Worm (Caenorhabditis elegans) whole organism, young adult: ENCODE results near the gene srh-283.

Experiments
- B0336.3 ChIP-seq: fragments of 200-800 bp; sonication (Bioruptor generic); IDR thresholded peaks from 2 replicates; pipeline ENCODE4 v1.3.6; 2022; ENCODE audit warnings: missing genetic modification characterization, missing compliant biosample characterization
- C06A6.2 ChIP-seq: fragments of 200-800 bp; sonication (Bioruptor generic); conservative IDR thresholded peaks from 2 replicates; pipeline ENCODE4 v1.3.6; 2022; ENCODE audit warnings: missing genetic modification characterization, missing compliant biosample characterization
- D2030.7 ChIP-seq: fragments of 200-800 bp; sonication (Bioruptor generic); IDR thresholded peaks from 2 replicates; pipeline ENCODE4 v1.3.6; 2022; ENCODE audit warnings: missing genetic modification reagents, missing genetic modification characterization, missing compliant biosample characterization
- F57A8.1 ChIP-seq: fragments of 200-800 bp; sonication (Bioruptor generic); optimal IDR thresholded peaks from 2 replicates; lab custom pipeline; 2018; ENCODE audit warnings: mild to moderate bottlenecking, missing genetic modification characterization, moderate library complexity, missing compliant biosample characterization
- K12H6.12 ChIP-seq: fragments of 200-800 bp; sonication (Bioruptor generic); optimal IDR thresholded peaks from 2 replicates; lab custom pipeline; 2018; ENCODE audit warnings: mild to moderate bottlenecking, missing genetic modification characterization, missing compliant biosample characterization
- Y53G8AR.9 ChIP-seq: fragments of 200-800 bp; sonication (Bioruptor generic); conservative IDR thresholded peaks from 2 replicates; pipeline ENCODE4 v1.3.6; 2022; ENCODE audit warnings: missing genetic modification reagents, missing genetic modification characterization, missing compliant biosample characterization
- Y56A3A.18 ChIP-seq: fragments of 200-800 bp; sonication (Bioruptor generic); IDR thresholded peaks from 2 replicates; pipeline ENCODE4 v1.3.6; 2022; ENCODE audit warnings: missing genetic modification reagents, missing genetic modification characterization, missing compliant biosample characterization
- Y95B8A.8 ChIP-seq: fragments of 200-800 bp; sonication (Bioruptor generic); IDR thresholded peaks from 2 replicates; pipeline ENCODE4 v1.3.6; 2022; ENCODE audit warnings: missing genetic modification reagents, missing genetic modification characterization, missing compliant biosample characterization
- akir-1 ChIP-seq: fragments of 200-800 bp; sonication (Bioruptor generic); optimal IDR thresholded peaks from 2 replicates; lab custom pipeline; 2018; ENCODE audit warnings: mild to moderate bottlenecking, missing genetic modification characterization, moderate library complexity, missing compliant biosample characterization
- aptf-3 ChIP-seq: fragments of 200-800 bp; sonication (Bioruptor generic); IDR thresholded peaks from 2 replicates; pipeline ENCODE4 v1.3.6; 2022; ENCODE audit warnings: missing genetic modification characterization, missing compliant biosample characterization
- atf-7 ChIP-seq: sonication (generic microtip); optimal IDR thresholded peaks from 2 replicates; lab custom pipeline; 2017; ENCODE audit warnings: mild to moderate bottlenecking, missing genetic modification characterization, missing compliant biosample characterization
- attf-5 ChIP-seq: fragments of 200-800 bp; sonication (Bioruptor generic); optimal IDR thresholded peaks from 2 replicates; lab custom pipeline; 2018; ENCODE audit warnings: mild to moderate bottlenecking, missing genetic modification characterization, missing compliant biosample characterization
- bed-1 ChIP-seq: fragments of 200-800 bp; sonication (Bioruptor generic); IDR thresholded peaks from 2 replicates; pipeline ENCODE4 v1.3.6; 2022; ENCODE audit warnings: missing genetic modification reagents, missing genetic modification characterization, missing compliant biosample characterization
- ccch-3 ChIP-seq: fragments of 200-800 bp; sonication (Bioruptor generic); optimal IDR thresholded peaks from 2 replicates; lab custom pipeline; 2018; ENCODE audit warnings: mild to moderate bottlenecking, missing genetic modification characterization, missing compliant biosample characterization
- cebp-1 ChIP-seq, 2 experiments: fragments of 200-800 bp in 1 of 2; sonication (Bioruptor generic) in 1 of 2; sonication (generic microtip) in 1 of 2; IDR thresholded peaks in 1 of 2; optimal IDR thresholded peaks in 1 of 2; 2 replicates each; pipeline versions ENCODE4 v1.3.6 to Lab custom; 2017 to 2022; ENCODE audit warnings: missing compliant biosample characterization in 2 of 2, missing genetic modification characterization in 2 of 2, mild to moderate bottlenecking in 1 of 2, missing genetic modification reagents in 1 of 2, moderate library complexity in 1 of 2
- ceh-58 ChIP-seq: fragments of 200-800 bp; sonication (Bioruptor generic); IDR thresholded peaks from 2 replicates; pipeline ENCODE4 v1.3.6; 2022; ENCODE audit warnings: missing genetic modification characterization, missing compliant biosample characterization
- chd-7 ChIP-seq: sonication (generic microtip); optimal IDR thresholded peaks from 2 replicates; lab custom pipeline; 2016; ENCODE audit warnings: mild to moderate bottlenecking, missing genetic modification characterization, moderate library complexity, missing compliant biosample characterization
- die-1 ChIP-seq: sonication (generic microtip); optimal IDR thresholded peaks from 2 replicates; lab custom pipeline; 2016; ENCODE audit warnings: missing genotype, mild to moderate bottlenecking, missing genetic modification characterization, missing compliant biosample characterization
- dox-1 ChIP-seq: fragments of 200-800 bp; sonication (Bioruptor generic); IDR thresholded peaks from 2 replicates; pipeline ENCODE4 v1.3.6; 2022; ENCODE audit warnings: missing genetic modification reagents, missing genetic modification characterization, missing compliant biosample characterization
- dpl-1 ChIP-seq: fragments of 150-350 bp; optimal IDR thresholded peaks from 2 replicates; lab custom pipeline; 2014; ENCODE audit warnings: missing biosample characterization, missing genetic modification reagents, missing genetic modification characterization
- egl-44 ChIP-seq: fragments of 200-800 bp; sonication (Bioruptor generic); IDR thresholded peaks from 2 replicates; pipeline ENCODE4 v1.3.6; 2022; ENCODE audit warnings: missing genetic modification reagents, missing genetic modification characterization, missing compliant biosample characterization
- fkh-3 ChIP-seq: sonication (generic microtip); optimal IDR thresholded peaks from 2 replicates; lab custom pipeline; 2016; ENCODE audit warnings: mild to moderate bottlenecking, missing genetic modification characterization, missing compliant biosample characterization
- hrde-1 ChIP-seq: sonication (generic microtip); optimal IDR thresholded peaks from 2 replicates; lab custom pipeline; 2016; ENCODE audit warnings: missing genetic modification characterization, mild to moderate bottlenecking, missing compliant biosample characterization, moderate library complexity, missing genotype, missing genetic modification reagents, borderline replicate concordance
- lag-1 ChIP-seq: fragments of 200-800 bp; sonication (Bioruptor generic); IDR thresholded peaks from 2 replicates; pipeline ENCODE4 v1.3.6; 2022; ENCODE audit warnings: missing genetic modification reagents, missing genetic modification characterization, missing compliant biosample characterization
- lin-26 ChIP-seq: fragments of 200-800 bp; sonication (Bioruptor generic); IDR thresholded peaks from 2 replicates; pipeline ENCODE4 v1.3.6; 2022; ENCODE audit warnings: missing genetic modification reagents, missing genetic modification characterization, missing compliant biosample characterization
- lin-40 ChIP-seq: sonication (generic microtip); optimal IDR thresholded peaks from 2 replicates; lab custom pipeline; 2016; ENCODE audit warnings: missing genetic modification characterization, mild to moderate bottlenecking, missing compliant biosample characterization, missing genotype, missing genetic modification reagents
- madf-10 ChIP-seq: sonication (generic microtip); optimal IDR thresholded peaks from 2 replicates; lab custom pipeline; 2016; ENCODE audit warnings: mild to moderate bottlenecking, missing genetic modification characterization, missing compliant biosample characterization
- madf-3 ChIP-seq: fragments of 200-800 bp; sonication (Bioruptor generic); IDR thresholded peaks from 2 replicates; pipeline ENCODE4 v1.3.6; 2022; ENCODE audit warnings: missing genetic modification reagents, missing genetic modification characterization, missing compliant biosample characterization
- mxl-1 ChIP-seq: sonication (generic microtip); optimal IDR thresholded peaks from 2 replicates; lab custom pipeline; 2016; ENCODE audit warnings: missing genetic modification characterization, missing compliant biosample characterization
- nhr-27 ChIP-seq: fragments of 200-800 bp; sonication (Bioruptor generic); optimal IDR thresholded peaks from 2 replicates; lab custom pipeline; 2018; ENCODE audit warnings: mild to moderate bottlenecking, missing genetic modification characterization, moderate library complexity, missing compliant biosample characterization
- nhr-80 ChIP-seq: sonication (generic microtip); optimal IDR thresholded peaks from 2 replicates; lab custom pipeline; 2016; ENCODE audit warnings: missing genetic modification characterization, missing compliant biosample characterization
- rpc-1 ChIP-seq, 2 experiments: fragments of 150-350 bp in 1 of 2; sonication (generic microtip) in 1 of 2; optimal IDR thresholded peaks; 2 replicates each; lab custom pipeline; 2014 to 2018; ENCODE audit warnings: missing biosample characterization in 1 of 2, missing genetic modification characterization in 1 of 2, missing genetic modification reagents in 1 of 2, missing genotype in 1 of 2
- sdz-38 ChIP-seq: sonication (generic microtip); optimal IDR thresholded peaks from 2 replicates; lab custom pipeline; 2016; ENCODE audit warnings: missing genotype, missing genetic modification characterization, missing compliant biosample characterization
- sea-2 ChIP-seq: fragments of 200-800 bp; sonication (Bioruptor generic); IDR thresholded peaks from 2 replicates; pipeline ENCODE4 v1.3.6; 2022; ENCODE audit warnings: missing genetic modification characterization, missing compliant biosample characterization
- snpc-1.3 ChIP-seq: sonication (generic microtip); optimal IDR thresholded peaks from 2 replicates; lab custom pipeline; 2017; ENCODE audit warnings: missing genetic modification characterization, mild to moderate bottlenecking, missing compliant biosample characterization, antibody characterized with exemption, moderate library complexity, missing genotype, missing genetic modification reagents; ENCODE audit not compliant: insufficient read depth
- snpc-4 ChIP-seq, 5 experiments: fragments of 150-350 bp in 1 of 5; sonication (generic microtip) in 4 of 5; optimal IDR thresholded peaks; 2 replicates each; lab custom pipeline; 2014 to 2018; ENCODE audit warnings: missing genetic modification characterization in 5 of 5, missing biosample characterization in 3 of 5, antibody characterized with exemption in 2 of 5, mild to moderate bottlenecking in 2 of 5, missing compliant biosample characterization in 2 of 5, missing genotype in 2 of 5, moderate library complexity in 2 of 5, missing genetic modification reagents in 1 of 5
- somi-1 ChIP-seq: fragments of 200-800 bp; sonication (Bioruptor generic); optimal IDR thresholded peaks from 2 replicates; lab custom pipeline; 2018; ENCODE audit warnings: mild to moderate bottlenecking, missing genetic modification characterization, missing compliant biosample characterization
- sptf-2 ChIP-seq: fragments of 200-800 bp; sonication (Bioruptor generic); optimal IDR thresholded peaks from 2 replicates; lab custom pipeline; 2018; ENCODE audit warnings: mild to moderate bottlenecking, missing genetic modification characterization, missing compliant biosample characterization
- tbp1 ChIP-seq: fragments of 200-800 bp; sonication (Bioruptor generic); optimal IDR thresholded peaks from 2 replicates; lab custom pipeline; 2018; ENCODE audit warnings: mild to moderate bottlenecking, missing genetic modification characterization, missing compliant biosample characterization
- unc-130 ChIP-seq: sonication (generic microtip); optimal IDR thresholded peaks from 2 replicates; lab custom pipeline; 2016; ENCODE audit warnings: missing genetic modification reagents, missing genetic modification characterization, missing compliant biosample characterization
- ztf-6 ChIP-seq: fragments of 200-800 bp; sonication (Bioruptor generic); IDR thresholded peaks from 2 replicates; pipeline ENCODE4 v1.3.6; 2022; ENCODE audit warnings: missing genetic modification reagents, missing genetic modification characterization, missing compliant biosample characterization

srh-283 gene

DNA sequence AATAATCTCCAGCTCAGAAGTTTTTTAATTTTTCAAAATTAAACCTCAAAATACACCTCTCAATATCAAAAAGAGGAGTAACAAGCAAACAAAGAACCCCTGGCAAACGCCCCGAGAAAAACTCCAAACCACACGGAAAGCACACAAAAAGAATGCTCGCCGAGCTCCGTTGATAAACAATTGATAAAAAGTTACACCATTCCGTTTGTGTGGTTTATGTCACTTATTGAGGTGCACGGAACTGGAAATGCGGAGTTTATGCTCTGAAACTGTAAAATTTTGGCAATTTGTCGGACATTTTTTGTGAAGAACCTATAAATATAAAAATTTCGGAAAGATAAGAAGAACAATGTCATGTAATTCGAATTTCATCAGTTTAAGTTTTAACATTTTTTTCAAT lies 12.8 kb upstream of the srh-283 start (continued):
- no peak for TF ChIP-seq madf-3 (GFP tag; lab: Robert Waterston, UW)
- TF ChIP-seq Y95B8A.8 (GFP tag; lab: Robert Waterston, UW) = no peak
- TF ChIP-seq somi-1 (GFP tag; lab: Kevin White, UChicago) = no peak
- no peak for TF ChIP-seq madf-10 (tag; lab: Kevin White, UChicago)
- no peak for TF ChIP-seq fkh-3 (tag; lab: Kevin White, UChicago)
- TF ChIP-seq hrde-1 (tag; lab: Kevin White, UChicago) = no peak
- 0 out of 2 replicates have a peak, but pooled peaks have one; percentile 12 for TF ChIP-seq dox-1 (GFP tag; lab: Robert Waterston, UW)
- no peak for TF ChIP-seq sptf-2 (GFP tag; lab: Kevin White, UChicago)
- TF ChIP-seq egl-44 (GFP tag; lab: Robert Waterston, UW) = no peak
- TF ChIP-seq lin-26 = no peak
- TF ChIP-seq atf-7 (tag; lab: Kevin White, UChicago) = no peak
- TF ChIP-seq cebp-1 (GFP tag; IDR thresholded peaks at IDR 0.05; lab: Robert Waterston, UW) = no peak
- peak; percentile 37 for TF ChIP-seq cebp-1 (tag; optimal IDR thresholded peaks at IDR 0.05; lab: Kevin White, UChicago)
- TF ChIP-seq lag-1 = no peak
- peak; percentile 0 for TF ChIP-seq tbp1 (GFP tag; lab: Kevin White, UChicago)
- no peak for TF ChIP-seq F57A8.1 (GFP tag; lab: Kevin White, UChicago)
- no peak for TF ChIP-seq attf-5 (GFP tag; lab: Kevin White, UChicago)
- TF ChIP-seq snpc-4 (GFP tag; optimal IDR thresholded peaks at IDR 0.05; lab: Kevin White, UChicago) = no peak
- peak in 1 of 4 experiments; percentile 14 for TF ChIP-seq snpc-4 (tag; optimal IDR thresholded peaks at IDR 0.05; lab: Kevin White, UChicago)
- TF ChIP-seq Y53G8AR.9 (GFP tag; lab: Robert Waterston, UW) = no peak
- TF ChIP-seq nhr-27 (tag; lab: Kevin White, UChicago) = no peak
- no peak for TF ChIP-seq sea-2 (GFP tag; lab: Robert Waterston, UW)
- TF ChIP-seq aptf-3 (GFP tag; lab: Robert Waterston, UW) = no peak

DNA sequence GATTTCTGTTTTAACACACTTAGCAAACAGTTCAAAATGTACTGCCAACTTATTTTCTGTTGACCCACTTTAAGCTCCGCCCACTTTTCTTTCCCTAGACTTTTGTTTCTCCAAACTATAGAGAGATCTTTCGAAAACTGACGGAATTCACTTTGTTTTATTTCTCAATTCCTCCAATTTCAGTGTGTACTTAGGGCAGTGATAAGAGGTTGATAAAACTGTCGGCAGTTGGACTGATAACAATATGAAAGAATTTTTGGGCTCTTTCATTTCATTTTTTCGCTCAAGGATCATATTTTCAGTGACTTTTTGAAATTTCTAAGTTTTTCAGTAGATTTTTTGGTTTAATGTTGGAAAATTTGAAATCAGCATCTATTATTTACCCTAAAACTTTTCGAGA lies 10.1 kb upstream of the srh-283 start:
- TF ChIP-seq dpl-1 (GFP tag; lab: Kevin White, UChicago) (no peak), nhr-80 (tag; lab: Kevin White, UChicago) (peak; percentile 31)
- TF ChIP-seq, all 124 proteins: peak for 1

DNA sequence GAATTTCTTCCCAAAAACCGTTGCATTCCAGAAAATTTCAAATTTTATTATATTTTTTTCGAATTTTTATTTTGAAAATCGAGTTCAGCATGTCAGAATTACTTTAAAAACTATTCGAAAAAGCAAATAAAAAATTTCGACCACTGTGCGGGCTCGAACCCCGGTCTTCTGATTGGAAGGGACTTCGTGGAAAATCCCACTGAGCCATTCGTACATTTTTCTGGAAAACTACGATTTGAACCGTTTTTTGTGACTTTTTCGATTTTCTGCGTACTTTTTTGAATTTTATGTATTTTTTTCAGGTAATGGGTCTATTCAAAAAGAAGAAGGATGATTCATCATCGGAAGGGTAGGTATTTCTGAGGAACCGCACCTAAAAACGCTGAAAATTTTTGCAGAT lies 9.6 kb upstream of the srh-283 start, which contains the start of gene pgp-9:
pgp-9 (plus strand) TSS at position 301 of the 400 bp plus-strand sequence.
- TF ChIP-seq aptf-3 (GFP tag; lab: Robert Waterston, UW) = no peak
- TF ChIP-seq snpc-4 (GFP tag; optimal IDR thresholded peaks at IDR 0.05; lab: Kevin White, UChicago) = no peak
- TF ChIP-seq snpc-4 (tag; optimal IDR thresholded peaks at IDR 0.05; lab: Kevin White, UChicago) = no peak
- no peak for TF ChIP-seq rpc-1 (optimal IDR thresholded peaks at IDR 0.05; lab: Kevin White, UChicago)
- no peak for TF ChIP-seq rpc-1 (tag; optimal IDR thresholded peaks at IDR 0.05; lab: Kevin White, UChicago)
- no peak for TF ChIP-seq K12H6.12 (tag; lab: Kevin White, UChicago)
- no peak for TF ChIP-seq ceh-58
- TF ChIP-seq egl-44 (GFP tag; lab: Robert Waterston, UW) = no peak
- TF ChIP-seq chd-7 (tag; lab: Kevin White, UChicago) = no peak
- TF ChIP-seq bed-1 (GFP tag; lab: Robert Waterston, UW) = no peak
- no peak for TF ChIP-seq ccch-3 (GFP tag; lab: Kevin White, UChicago)

DNA sequence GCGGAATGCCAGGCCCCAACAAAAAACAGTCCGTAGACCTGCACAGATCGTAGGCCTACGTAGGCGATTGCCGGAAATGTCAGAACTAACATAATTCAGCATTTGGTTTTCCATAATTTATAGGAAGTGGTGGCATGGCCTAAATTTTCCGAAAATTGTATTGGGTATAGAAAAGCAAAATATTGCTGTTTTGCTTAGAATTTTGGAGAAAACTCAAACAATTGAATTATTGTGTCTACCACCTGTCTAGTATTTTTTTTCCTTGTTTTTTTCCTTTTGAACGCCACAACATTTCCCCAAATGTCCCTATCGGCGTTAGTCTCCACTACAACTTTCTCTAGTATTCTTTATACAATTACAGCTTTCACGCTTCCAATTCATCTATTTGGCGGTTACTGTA lies 2.1 kb downstream of the srh-283 start, which contains the start of gene srh-284:
srh-284 (plus strand) TSS at position 301 of the 400 bp plus-strand sequence.
- TF ChIP-seq die-1 (tag; lab: Kevin White, UChicago) = no peak
- no peak for TF ChIP-seq rpc-1 (optimal IDR thresholded peaks at IDR 0.05; lab: Kevin White, UChicago)
- TF ChIP-seq rpc-1 (tag; optimal IDR thresholded peaks at IDR 0.05; lab: Kevin White, UChicago) = no peak
- no peak for TF ChIP-seq sdz-38
- TF ChIP-seq C06A6.2 (GFP tag; lab: Robert Waterston, UW) = no peak
- no peak for TF ChIP-seq mxl-1
- TF ChIP-seq Y53G8AR.9 (GFP tag; lab: Robert Waterston, UW) = no peak
- no peak for TF ChIP-seq hrde-1 (tag; lab: Kevin White, UChicago)
- TF ChIP-seq lin-40 (tag; lab: Kevin White, UChicago) = no peak
- no peak for TF ChIP-seq B0336.3 (GFP tag; lab: Robert Waterston, UW)
- TF ChIP-seq akir-1 (GFP tag; lab: Kevin White, UChicago) = no peak
- no peak for TF ChIP-seq Y56A3A.18
- TF ChIP-seq madf-10 (tag; lab: Kevin White, UChicago) = no peak
- TF ChIP-seq D2030.7 (GFP tag; lab: Robert Waterston, UW) = no peak
- TF ChIP-seq unc-130 (GFP tag; lab: Kevin White, UChicago) = no peak
- no peak for TF ChIP-seq ccch-3 (GFP tag; lab: Kevin White, UChicago)
- TF ChIP-seq ztf-6 (GFP tag; lab: Robert Waterston, UW) = no peak
- no peak for TF ChIP-seq snpc-1.3 (tag; lab: Kevin White, UChicago)
